Fruit fly (Drosophila melanogaster) whole organism, embryonic: ENCODE results near the gene CG14454.

ENCODE experiments used
- Atf-2 ChIP-seq: fragments of 200-800 bp; sonication (Bioruptor generic); optimal IDR thresholded peaks from 2 replicates; lab custom pipeline; 2016; ENCODE audit warnings: missing biosample characterization, missing genetic modification characterization
- CG17186 ChIP-seq: fragments of 200-800 bp; sonication (Bioruptor generic); optimal IDR thresholded peaks from 3 replicates; lab custom pipeline; 2017; ENCODE audit warnings: missing biosample characterization, missing genetic modification reagents, missing genetic modification characterization
- CG17568 ChIP-seq: fragments of 200-800 bp; sonication (Bioruptor generic); optimal IDR thresholded peaks from 2 replicates; lab custom pipeline; 2018; ENCODE audit warnings: missing biosample characterization, mild to moderate bottlenecking, missing genetic modification characterization, moderate library complexity
- CG33213 ChIP-seq: fragments of 200-800 bp; sonication (Bioruptor generic); optimal IDR thresholded peaks from 3 replicates; lab custom pipeline; 2016; ENCODE audit warnings: missing biosample characterization, missing genetic modification characterization
- Dp ChIP-seq: fragments of 200-800 bp; sonication (Bioruptor generic); optimal IDR thresholded peaks from 2 replicates; lab custom pipeline; 2018; ENCODE audit warnings: missing biosample characterization, mild to moderate bottlenecking, missing genetic modification characterization, moderate library complexity
- bcd ChIP-seq: fragments of 200-800 bp; sonication (Bioruptor generic); optimal IDR thresholded peaks from 2 replicates; lab custom pipeline; 2017; ENCODE audit warnings: missing biosample characterization, mild to moderate bottlenecking, missing genetic modification characterization
- fd3F ChIP-seq: fragments of 200-800 bp; sonication (Bioruptor generic); optimal IDR thresholded peaks from 2 replicates; lab custom pipeline; 2018; ENCODE audit warnings: missing biosample characterization, mild to moderate bottlenecking, missing genetic modification characterization, moderate library complexity
- gsb-n ChIP-seq: fragments of 200-800 bp; sonication (Bioruptor generic); optimal IDR thresholded peaks from 3 replicates; lab custom pipeline; 2018; ENCODE audit warnings: missing biosample characterization, mild to moderate bottlenecking, missing genetic modification characterization
- kah ChIP-seq: fragments of 200-800 bp; sonication (Bioruptor generic); optimal IDR thresholded peaks from 2 replicates; lab custom pipeline; 2018; ENCODE audit warnings: missing biosample characterization, mild to moderate bottlenecking, missing genetic modification characterization
- p53 ChIP-seq: fragments of 200-800 bp; sonication (Bioruptor generic); optimal IDR thresholded peaks from 2 replicates; lab custom pipeline; 2016; ENCODE audit warnings: missing biosample characterization, missing genetic modification characterization
- zen2 ChIP-seq: fragments of 200-800 bp; sonication (Bioruptor generic); IDR thresholded peaks from 3 replicates; pipeline ENCODE4 v1.3.6; 2022; ENCODE audit warnings: missing biosample characterization, missing genetic modification characterization; ENCODE audit not compliant: partially characterized antibody

DNA sequence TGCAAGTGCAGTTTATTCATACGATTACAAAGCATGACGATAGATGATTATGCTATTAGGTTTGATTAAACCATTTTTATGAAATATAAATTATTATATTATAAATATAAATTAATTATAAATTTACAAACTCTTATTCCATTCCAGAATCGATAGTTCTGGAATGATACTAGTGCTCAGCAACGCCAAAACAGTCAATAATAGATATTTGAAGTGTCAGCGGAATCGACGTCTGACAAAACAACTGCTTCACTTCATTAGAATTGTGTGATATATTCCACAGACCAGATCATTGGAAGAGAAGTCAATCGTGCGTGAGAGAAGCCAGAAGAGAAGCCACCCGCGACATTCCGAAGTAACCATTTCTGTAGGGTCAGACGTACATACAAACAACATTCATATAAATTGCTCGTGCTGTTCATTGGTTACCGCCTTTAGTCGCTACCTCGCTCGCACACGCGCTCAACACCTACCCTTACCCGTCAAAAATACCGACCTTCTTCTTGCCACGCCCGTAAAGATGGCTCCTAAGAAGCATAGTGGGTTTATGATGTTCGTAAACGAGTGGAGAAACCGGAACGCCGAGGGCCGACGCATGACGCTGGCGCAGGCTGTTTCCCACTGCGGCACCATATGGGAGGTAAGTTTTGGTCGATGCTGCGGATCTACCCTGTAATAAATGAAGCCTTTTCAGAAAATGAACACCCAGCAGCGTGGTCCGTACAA is 31.9 kb upstream of the CG14454 start:
- TF ChIP-seq Atf-2 (no peak), kah (GFP tag; lab: Kevin White, UChicago) (no peak), gsb-n (tag; lab: Kevin White, UChicago) (no peak), zen2 (no peak), Dp (GFP tag; lab: Kevin White, UChicago) (no peak), p53 (GFP tag; lab: Kevin White, UChicago) (no peak), CG17186 (GFP tag; lab: Kevin White, UChicago) (no peak), CG17568 (GFP tag; lab: Kevin White, UChicago) (no peak), fd3F (no peak), bcd (no peak), CG33213 (GFP tag; lab: Kevin White, UChicago) (no peak)
